Fruit fly (Drosophila melanogaster): Measurements from ENCODE around the gene CG2082.

The CG2082 gene

DNA sequence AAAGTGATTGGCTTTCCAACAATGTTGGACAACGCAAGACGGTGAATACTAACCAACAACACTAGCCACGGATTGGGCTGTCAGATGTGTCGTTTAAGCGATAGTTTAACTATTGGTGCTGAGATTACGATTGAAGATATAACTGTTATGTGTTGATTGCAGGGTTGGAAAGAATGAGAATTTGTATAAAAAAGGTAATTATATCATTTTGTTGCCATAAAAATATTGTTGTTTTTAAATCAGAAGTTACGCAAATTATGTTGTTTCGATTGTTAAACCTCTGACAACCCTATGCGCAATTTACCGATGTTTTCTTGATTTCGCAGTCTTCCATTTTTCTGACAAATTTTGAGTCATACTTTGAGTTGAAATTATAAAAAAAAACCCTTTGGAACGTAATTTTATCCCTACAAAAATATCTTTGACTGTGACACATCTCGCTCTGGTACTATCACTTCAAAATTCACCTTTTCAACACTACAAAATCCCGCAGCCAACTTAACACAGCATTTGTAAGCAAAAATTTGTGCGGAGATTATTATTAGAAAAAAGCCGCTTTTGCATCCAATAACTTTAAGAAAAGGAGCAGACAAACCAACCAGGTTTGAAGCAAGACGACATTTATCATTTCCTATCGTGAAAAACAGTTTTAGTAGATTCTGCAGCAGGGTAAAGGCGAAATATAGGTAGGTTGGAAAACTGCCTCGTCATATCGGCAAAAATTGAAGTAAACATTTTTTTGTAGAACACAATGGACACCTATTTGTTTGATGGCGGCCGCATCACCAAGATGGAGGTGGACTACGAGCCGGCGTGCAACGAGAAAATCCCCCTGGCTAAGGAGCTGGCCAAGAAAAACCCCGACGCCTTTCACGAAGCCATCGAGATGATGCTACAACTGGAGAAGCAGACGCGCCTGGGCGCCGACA lies 8.4 kb upstream of the CG2082 start, which contains the start of the genes Hat1 and Rpn5:
Hat1 (minus strand) TSS at position 360 of the 929 bp plus-strand sequence.
Rpn5 (plus strand) TSS at position 469 of the 929 bp plus-strand sequence.
- TF ChIP-seq EcR (GFP tag; optimal IDR thresholded peaks at IDR 0.05) (no peak), Dll (optimal IDR thresholded peaks at IDR 0.05) (no peak), usp (GFP tag; optimal IDR thresholded peaks at IDR 0.05) (no peak)

DNA sequence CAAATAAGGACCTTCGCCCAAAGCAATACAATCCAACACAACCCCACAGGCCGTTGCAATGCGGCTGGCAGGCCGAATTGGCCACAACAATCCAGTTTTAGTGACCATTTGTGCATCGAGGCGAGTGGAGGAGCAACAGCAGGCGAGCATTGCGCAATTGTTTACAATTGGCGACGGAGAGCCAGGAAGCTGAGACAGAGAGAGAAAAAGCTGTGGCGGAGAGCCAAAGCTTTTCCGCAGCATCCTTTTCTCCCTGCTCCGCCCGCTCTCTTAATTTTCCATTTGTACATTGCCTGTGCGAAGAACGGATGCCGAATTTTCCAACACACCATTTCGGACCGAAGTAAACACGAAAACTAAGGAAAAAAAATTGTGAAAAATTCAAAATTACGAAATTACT lies 586 bp upstream of the CG2082 start, which contains the start of gene kat-60L1:
kat-60L1 (plus strand) TSS at position 301 of the 400 bp plus-strand sequence.
- TF ChIP-seq Dll (optimal IDR thresholded peaks at IDR 0.05) (no peak), psq (optimal IDR thresholded peaks at IDR 0.05) (no peak), usp (GFP tag; optimal IDR thresholded peaks at IDR 0.05) (no peak), pan (optimal IDR thresholded peaks at IDR 0.05) (no peak), EcR (GFP tag; optimal IDR thresholded peaks at IDR 0.05) (no peak), CG8478 (optimal IDR thresholded peaks at IDR 0.05) (no peak)

DNA sequence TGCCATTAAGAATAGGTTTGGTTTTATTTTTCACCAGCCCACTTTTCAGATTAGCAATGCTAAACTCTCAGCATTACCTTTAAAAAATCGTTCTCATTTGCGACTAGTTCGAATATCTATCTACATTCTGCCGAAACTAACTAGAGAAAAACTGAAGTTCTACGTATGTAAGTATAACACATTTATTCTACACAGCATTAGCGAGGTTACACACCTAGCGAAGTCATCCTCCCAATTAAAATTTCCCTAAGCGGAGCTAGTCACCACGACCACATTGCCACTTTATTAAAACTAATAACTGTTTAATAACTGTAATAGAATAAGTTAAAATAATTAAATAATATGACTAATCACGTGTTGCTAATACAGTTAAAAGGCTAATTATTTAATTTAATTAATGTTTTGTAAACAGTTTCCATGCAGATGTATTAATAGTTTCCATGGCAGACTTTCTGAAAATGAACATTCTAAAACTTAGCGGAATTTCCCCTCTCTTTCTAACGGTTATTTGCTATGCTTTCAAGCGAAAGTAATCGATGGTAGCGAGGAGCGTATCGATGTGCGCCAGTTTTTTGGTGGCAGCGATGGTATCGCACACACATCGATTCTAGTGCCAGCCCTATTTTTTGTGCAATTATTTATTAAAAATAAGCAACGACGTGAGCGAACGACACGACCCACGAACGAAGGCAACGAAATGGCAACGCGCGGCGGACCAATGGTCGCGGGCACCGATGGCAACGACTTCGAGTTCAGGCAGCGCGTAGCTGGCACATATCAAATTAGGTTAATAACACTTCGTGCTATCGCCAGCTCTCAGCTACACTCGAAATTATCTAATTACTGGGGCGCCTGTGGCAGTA lies 1.9 kb downstream of the CG2082 start, which contains the start of gene jagn:
jagn (plus strand) TSS at position 585 of the 863 bp plus-strand sequence.
- TF ChIP-seq CG8478 (optimal IDR thresholded peaks at IDR 0.05) (no peak), Dll (optimal IDR thresholded peaks at IDR 0.05) (peak; percentile 65)

DNA sequence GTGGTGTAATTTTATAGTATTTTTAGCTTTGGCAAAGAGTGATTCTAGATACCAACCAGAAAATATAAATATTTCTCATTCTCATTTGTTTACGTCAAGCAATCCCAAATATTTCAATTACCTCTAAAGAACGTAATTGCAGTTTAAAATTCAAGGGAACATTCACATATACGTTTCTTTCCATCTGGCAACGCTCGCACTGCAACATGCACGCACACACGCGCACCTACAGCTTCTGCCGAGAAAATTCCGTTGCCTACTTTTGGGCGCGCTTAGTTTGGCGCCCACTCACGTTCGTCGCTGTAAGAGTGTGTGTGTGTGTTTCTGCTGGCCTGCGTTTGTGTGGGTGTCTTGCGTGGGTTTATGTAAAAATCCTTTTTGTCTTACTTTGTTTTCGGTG lies 8.4 kb downstream of the CG2082 start:
- TF ChIP-seq CG8478 (optimal IDR thresholded peaks at IDR 0.05) (no peak), pan (optimal IDR thresholded peaks at IDR 0.05) (no peak), usp (GFP tag; optimal IDR thresholded peaks at IDR 0.05) (no peak), EcR (GFP tag; optimal IDR thresholded peaks at IDR 0.05) (no peak), psq (optimal IDR thresholded peaks at IDR 0.05) (no peak), Dll (optimal IDR thresholded peaks at IDR 0.05) (no peak)

DNA sequence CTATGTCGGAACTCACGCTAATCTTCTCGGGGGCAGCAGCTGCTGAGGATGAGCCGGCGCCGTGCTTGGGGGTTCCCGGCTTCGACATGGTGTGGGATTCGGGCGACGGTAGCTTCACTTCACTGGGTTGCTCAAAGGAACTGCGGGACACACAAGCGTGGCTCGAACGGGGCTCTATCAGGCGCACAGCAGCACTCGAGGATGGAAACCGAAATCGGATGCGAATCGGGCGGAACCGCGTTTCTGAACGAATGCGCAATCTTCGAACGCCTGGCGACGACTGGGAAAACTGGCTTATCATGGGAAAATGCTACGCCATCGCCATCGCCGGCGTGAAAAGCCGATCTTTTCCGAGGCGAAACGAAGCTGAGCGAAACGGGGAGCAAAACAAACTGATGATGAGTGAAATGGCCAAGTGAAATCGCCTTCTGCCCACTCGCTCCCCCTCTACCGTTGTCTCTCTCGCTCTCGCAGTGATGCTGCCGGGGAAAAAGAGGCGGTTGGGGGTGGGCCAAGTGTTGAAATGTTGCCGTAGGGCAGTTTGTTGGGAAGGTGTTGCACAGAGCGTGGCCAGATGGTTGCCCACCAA lies 9.2 kb downstream of the CG2082 start:
- TF ChIP-seq usp (GFP tag; optimal IDR thresholded peaks at IDR 0.05) (no peak), Dll (optimal IDR thresholded peaks at IDR 0.05) (no peak)

DNA sequence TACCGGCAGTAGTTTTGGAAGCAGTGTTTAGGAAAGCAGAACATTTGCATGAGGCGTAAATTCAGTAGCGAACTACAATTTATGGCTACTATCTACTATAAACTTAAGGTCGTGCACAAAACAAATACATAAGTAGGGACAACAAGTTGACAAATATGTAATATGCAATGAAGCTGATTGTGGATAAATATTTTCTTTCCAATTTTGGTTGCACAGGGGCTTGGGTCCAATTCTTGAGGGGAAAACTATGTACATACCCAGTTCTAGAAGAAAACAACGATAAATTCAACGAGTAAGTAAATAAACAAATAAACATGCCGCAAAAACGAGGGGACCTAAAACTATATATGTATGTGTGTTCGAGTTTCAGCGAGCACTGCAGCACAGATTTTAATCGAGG lies 19.9 kb downstream of the CG2082 start:
- TF ChIP-seq EcR (GFP tag; optimal IDR thresholded peaks at IDR 0.05): no peak
- no peak for TF ChIP-seq Dll (optimal IDR thresholded peaks at IDR 0.05)
- no peak for TF ChIP-seq CG8478 (optimal IDR thresholded peaks at IDR 0.05)
- TF ChIP-seq usp (GFP tag; optimal IDR thresholded peaks at IDR 0.05): no peak
- TF ChIP-seq psq (optimal IDR thresholded peaks at IDR 0.05): no peak
- no peak for TF ChIP-seq pan (optimal IDR thresholded peaks at IDR 0.05)

DNA sequence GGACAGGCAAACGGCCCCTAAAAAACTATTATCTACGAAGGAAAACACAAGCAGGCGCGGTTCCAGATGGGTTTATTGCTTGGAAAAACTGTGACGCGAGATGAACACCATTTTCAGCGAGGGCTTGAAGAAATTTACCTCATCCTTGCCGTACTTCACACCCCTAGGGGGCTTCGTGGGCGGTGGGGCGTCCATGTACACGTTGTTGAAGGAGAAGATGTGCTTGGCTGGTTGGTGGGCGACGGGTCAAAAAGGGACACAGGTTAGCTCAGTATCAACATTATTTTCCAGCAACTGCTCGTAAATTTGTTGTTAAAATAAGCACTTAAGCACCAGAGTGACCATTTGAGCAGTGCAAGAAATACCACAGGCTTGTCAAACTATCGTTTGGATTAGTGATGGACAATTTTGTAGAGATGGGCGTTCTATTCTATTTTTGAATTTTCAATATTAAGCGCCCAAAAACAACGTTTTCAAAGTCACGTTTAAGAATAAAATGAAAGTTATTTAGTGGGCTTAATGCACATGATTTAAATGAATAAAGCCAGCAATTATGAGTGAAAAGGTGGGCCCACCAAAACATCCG lies 22.2 kb downstream of the CG2082 start, which contains the start of gene Sec8:
Sec8 (minus strand) TSS at position 374 of the 586 bp plus-strand sequence.
- TF ChIP-seq Dll (optimal IDR thresholded peaks at IDR 0.05) (no peak), EcR (GFP tag; optimal IDR thresholded peaks at IDR 0.05) (no peak), usp (GFP tag; optimal IDR thresholded peaks at IDR 0.05) (no peak), pan (optimal IDR thresholded peaks at IDR 0.05) (no peak), psq (optimal IDR thresholded peaks at IDR 0.05) (no peak), CG8478 (optimal IDR thresholded peaks at IDR 0.05) (no peak)

DNA sequence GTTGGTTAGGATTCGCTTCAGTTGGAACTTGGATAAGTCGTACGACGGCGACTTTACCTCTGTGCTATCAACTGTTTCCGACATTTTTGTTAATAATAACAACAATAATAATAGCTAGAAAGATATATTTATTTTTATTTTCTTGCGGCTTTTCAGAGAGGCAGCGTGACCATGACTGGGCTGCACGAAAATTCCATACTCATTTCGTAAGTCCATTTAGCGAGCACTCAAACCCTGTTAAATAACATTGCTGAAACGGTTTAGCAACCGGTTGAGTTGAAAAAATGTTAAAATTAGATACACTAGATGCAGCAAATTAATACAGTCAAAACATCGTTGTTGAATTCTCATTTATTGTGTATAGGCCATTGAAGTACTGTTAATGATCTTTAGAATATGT lies 26.3 kb downstream of the CG2082 start, which contains the start of gene Dcps:
Dcps (minus strand) TSS at position 181 of the 400 bp plus-strand sequence.
- no peak for TF ChIP-seq psq (optimal IDR thresholded peaks at IDR 0.05)

DNA sequence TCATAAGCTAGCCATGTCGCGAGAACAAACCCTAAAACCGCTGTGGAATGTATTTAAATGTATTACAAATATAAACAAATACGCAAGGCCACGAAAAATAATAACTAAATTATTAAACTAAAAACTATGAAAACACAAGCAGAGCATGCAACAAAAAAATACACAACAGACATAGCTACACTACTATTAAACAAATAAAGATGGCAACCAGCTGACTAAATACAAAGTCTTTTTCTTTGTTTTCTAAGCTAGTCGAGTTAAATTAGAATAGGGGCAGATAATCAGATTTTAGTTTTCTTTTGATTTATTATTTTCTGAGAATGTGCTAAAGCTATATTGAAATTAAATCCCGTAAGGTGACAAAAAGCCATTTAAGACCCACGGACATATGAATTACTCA lies 34.2 kb downstream of the CG2082 start:
- TF ChIP-seq EcR (GFP tag; optimal IDR thresholded peaks at IDR 0.05) (no peak), CG8478 (optimal IDR thresholded peaks at IDR 0.05) (no peak), psq (optimal IDR thresholded peaks at IDR 0.05) (no peak), Dll (optimal IDR thresholded peaks at IDR 0.05) (no peak), pan (optimal IDR thresholded peaks at IDR 0.05) (no peak), usp (GFP tag; optimal IDR thresholded peaks at IDR 0.05) (no peak)

DNA sequence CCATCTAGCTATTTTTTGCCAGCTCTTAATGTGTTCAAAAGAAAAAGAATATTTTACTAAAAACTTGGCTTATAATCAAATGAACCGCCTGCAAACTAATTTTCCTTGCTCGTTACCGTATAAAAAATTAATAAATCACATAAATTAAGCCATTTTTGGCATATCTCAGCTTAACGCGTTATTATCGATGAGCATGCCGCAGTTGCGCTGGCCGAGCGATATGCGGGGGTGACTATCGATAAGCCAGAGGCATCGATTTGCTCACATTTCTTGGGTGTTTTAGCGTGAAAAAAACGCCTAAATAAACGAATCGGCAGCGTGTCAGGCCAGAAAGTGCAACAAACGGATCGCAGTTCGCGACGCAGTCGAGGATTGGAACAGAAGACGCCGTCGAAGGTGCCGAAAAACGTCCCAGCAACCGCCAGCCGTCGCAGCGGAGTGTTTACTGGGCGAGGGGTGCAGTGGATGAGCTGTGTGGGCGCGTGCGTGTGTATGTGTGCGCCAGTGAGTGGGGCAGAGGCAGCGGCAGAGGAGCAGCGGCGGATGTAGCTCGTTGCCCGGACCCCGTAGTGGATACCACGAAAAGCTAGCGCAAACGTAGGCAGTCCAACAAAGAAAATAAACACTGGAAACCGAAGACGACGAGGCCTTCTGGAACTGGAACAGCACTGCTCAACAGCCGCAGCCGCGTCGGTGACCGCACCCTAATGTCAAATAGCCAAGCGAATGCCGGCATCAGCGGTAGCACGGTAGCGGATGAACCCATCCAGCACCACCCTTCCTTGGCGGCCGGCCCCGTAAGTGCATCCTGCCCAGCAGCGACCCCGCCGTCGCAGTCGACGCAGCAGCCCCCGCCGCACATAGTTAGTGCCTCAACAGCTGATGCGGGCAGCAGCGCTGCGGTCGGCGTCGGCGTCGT lies 38.3 kb downstream of the CG2082 start, which contains the start of the genes Sym and Madm:
Sym (minus strand) TSS at position 199 of the 919 bp plus-strand sequence.
Madm (plus strand) TSS at position 233 of the 919 bp plus-strand sequence.
- TF ChIP-seq Dll (optimal IDR thresholded peaks at IDR 0.05) (no peak), pan (optimal IDR thresholded peaks at IDR 0.05) (no peak), usp (GFP tag; optimal IDR thresholded peaks at IDR 0.05) (no peak), CG8478 (optimal IDR thresholded peaks at IDR 0.05) (no peak), EcR (GFP tag; optimal IDR thresholded peaks at IDR 0.05) (no peak), psq (optimal IDR thresholded peaks at IDR 0.05) (no peak)

Data from whole organism.